Worm (Caenorhabditis elegans) whole organism, L4/young adult: ENCODE results near the gene F41E7.6.

Source experiments
- W03F9.2 ChIP-seq: fragments of 150-350 bp; optimal IDR thresholded peaks from 2 replicates; lab custom pipeline; 2014; ENCODE audit warnings: missing biosample characterization, missing genetic modification characterization
- dao-5 ChIP-seq: sonication (generic microtip); optimal IDR thresholded peaks from 2 replicates; lab custom pipeline; 2016; ENCODE audit warnings: missing genotype, missing genetic modification characterization, moderate library complexity, missing compliant biosample characterization
- him-1 ChIP-seq: sonication (generic microtip); optimal IDR thresholded peaks from 2 replicates; lab custom pipeline; 2016; ENCODE audit warnings: missing genotype, missing genetic modification reagents, missing genetic modification characterization, missing compliant biosample characterization

Gene F41E7.6

DNA sequence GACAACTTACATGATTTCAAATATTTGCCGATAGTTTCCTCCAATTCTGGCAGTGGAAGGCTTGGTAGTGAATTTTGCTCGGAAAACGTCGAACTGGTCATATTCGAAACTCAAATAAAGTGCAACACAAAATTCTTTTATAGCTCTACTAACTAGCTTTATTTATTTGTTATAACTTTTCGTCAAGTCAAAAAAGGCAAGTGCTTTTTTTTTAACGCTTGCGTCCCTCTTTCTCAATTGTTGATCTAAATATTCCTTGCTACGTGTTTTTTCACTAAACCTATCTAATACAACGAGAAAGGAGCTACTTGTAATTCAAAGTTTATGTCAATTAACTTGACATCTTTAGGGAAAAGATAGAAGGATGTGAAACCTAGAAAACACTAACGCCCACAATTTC lies at the start of gene F41E7.6:
TSS of gene F41E7.6 (minus strand) at position 101 of the 400 bp plus-strand sequence.
- TF ChIP-seq dao-5, result no peak
- no peak for TF ChIP-seq him-1 (tag; lab: Kevin White, UChicago)
- TF ChIP-seq W03F9.2 (tag; lab: Kevin White, UChicago), result no peak

ce11 chrX:10358083-10358482 lies 47.8 kb upstream of the F41E7.6 start, which contains the start of gene efhc-1:
Gene efhc-1 (plus strand): TSS chrX:10358383.
- TF ChIP-seq W03F9.2 (tag; lab: Kevin White, UChicago), result no peak
- TF ChIP-seq dao-5, result no peak
- no peak for TF ChIP-seq him-1 (tag; lab: Kevin White, UChicago)

- TF ChIP-seq W03F9.2 (tag; lab: Kevin White, UChicago) (no peak), dao-5 (no peak), him-1 (tag; lab: Kevin White, UChicago) (no peak)
Observed at ce11 chrX:10355650-10356049, 45.4 kb upstream of the F41E7.6 start, which contains the start of gene R07E3.7. Gene R07E3.7 (minus strand): TSS chrX:10355750.

DNA sequence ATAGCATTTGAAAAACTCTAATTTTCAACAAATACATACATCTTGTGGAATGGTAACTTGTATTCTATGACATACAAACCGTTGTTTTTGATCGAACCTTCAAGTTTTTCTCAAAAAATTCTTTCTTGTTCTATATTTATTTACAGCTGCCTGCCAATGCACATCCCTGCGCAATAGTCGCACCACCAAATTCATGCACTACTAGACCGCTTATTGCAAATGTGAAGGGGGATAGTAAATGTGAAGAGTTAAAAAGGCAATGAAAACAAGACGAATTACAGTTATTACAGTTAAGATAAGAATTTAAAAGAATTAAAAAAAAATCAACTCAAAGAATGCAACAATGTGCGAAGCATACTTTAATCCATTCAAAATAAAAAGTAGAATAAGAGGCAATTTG lies 43.6 kb upstream of the F41E7.6 start:
- TF ChIP-seq him-1 (tag; lab: Kevin White, UChicago) (no peak), W03F9.2 (tag; lab: Kevin White, UChicago) (no peak), dao-5 (no peak)

ce11 chrX:10350151-10350550 lies 39.9 kb upstream of the F41E7.6 start:
- TF ChIP-seq dao-5 (no peak), him-1 (tag; lab: Kevin White, UChicago) (no peak), W03F9.2 (tag; lab: Kevin White, UChicago) (no peak)

- TF ChIP-seq him-1 (tag; lab: Kevin White, UChicago) (no peak), dao-5 (no peak), W03F9.2 (tag; lab: Kevin White, UChicago) (no peak)
Observed at ce11 chrX:10340986-10341385, 30.7 kb upstream of the F41E7.6 start, which contains the start of gene R07E3.1. Gene R07E3.1 (minus strand): TSS chrX:10341161.

DNA sequence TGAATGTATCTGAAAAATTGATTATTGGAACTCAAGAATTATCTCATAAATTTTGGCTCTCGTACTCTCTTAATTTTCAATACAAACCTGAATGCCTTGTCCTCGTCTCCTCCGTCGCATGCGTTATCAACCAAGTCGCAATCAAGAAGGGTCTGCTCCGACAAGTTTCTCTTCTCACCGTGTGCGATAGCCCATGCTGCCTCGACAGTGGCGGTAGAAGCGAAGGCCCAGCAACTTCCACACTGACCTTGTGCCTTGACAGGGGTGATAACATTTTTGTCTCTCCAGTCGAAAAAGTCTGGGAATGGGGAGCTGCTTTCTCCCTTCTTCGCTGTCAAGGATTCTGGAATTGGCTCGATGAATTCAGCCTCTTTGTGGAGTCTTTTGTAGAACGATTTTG lies 29.8 kb upstream of the F41E7.6 start:
- TF ChIP-seq W03F9.2 (tag; lab: Kevin White, UChicago) (no peak), him-1 (tag; lab: Kevin White, UChicago) (no peak)

DNA sequence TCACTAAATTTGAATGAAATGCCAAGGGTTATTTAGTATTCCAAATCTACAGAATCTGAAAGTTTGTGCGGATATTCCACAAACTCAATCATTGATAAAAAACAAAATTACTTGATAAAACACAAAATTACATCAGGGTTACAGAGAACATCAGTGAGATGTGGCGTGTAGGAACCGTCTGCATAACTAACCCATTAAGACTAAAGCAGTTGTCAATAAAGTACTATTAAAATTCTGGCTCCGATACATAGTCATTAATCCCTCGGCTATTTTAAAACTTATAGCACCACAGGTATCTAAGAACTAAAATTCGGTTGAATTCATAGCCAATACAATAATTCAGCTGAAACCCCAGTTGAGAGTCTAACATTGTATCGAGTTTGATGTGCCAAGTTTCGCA lies 28.5 kb upstream of the F41E7.6 start:
- TF ChIP-seq W03F9.2 (tag; lab: Kevin White, UChicago) (no peak), dao-5 (no peak)

ce11 chrX:10338100-10338499 lies 27.8 kb upstream of the F41E7.6 start, which contains the start of gene cut-5:
Gene cut-5 (minus strand): TSS chrX:10338200.
- TF ChIP-seq dao-5 (no peak), him-1 (tag; lab: Kevin White, UChicago) (no peak), W03F9.2 (tag; lab: Kevin White, UChicago) (no peak)

DNA sequence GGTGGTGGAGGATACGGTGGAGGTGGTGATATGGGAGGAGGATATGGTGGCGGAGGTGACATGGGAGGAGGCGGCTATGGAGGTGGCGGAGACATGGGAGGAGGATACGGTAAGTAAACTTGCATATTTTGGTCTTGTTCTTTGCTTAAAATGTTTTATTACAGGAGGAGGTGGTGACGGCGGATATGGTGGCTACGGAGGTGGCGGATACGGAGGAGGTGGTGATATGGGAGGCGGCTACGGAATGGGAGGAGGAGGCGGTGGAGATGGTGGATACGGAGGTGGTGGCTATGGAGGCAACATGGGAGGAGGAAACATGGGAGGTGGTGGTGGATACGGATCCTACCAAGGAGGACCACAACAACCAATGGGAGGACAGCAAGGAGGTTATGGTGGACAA lies 26.3 kb upstream of the F41E7.6 start:
- TF ChIP-seq dao-5 (no peak), W03F9.2 (tag; lab: Kevin White, UChicago) (no peak), him-1 (tag; lab: Kevin White, UChicago) (no peak)

DNA sequence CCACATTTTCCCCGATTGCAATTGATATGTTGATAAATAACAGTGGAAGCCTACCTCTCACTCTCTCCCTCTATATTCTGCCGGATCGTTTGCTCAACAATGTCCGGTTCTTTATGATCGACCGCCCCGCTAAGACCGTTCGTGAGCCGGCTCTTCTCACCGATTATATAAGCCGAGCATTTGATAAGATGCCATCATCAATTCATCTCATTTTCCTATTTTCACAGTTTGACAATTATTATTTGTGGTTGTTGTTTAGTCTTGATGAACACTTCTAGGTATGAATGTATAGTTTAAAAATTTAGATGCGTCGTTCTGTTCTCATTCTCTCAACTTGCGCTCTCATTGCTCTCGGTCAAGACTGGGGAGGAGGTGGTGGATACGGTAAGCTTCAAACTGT lies 25.9 kb upstream of the F41E7.6 start, which contains the start of gene idpa-3:
TSS of gene idpa-3 (plus strand) at position 301 of the 400 bp plus-strand sequence.
- TF ChIP-seq W03F9.2 (tag; lab: Kevin White, UChicago) (no peak), dao-5 (no peak), him-1 (tag; lab: Kevin White, UChicago) (no peak)

DNA sequence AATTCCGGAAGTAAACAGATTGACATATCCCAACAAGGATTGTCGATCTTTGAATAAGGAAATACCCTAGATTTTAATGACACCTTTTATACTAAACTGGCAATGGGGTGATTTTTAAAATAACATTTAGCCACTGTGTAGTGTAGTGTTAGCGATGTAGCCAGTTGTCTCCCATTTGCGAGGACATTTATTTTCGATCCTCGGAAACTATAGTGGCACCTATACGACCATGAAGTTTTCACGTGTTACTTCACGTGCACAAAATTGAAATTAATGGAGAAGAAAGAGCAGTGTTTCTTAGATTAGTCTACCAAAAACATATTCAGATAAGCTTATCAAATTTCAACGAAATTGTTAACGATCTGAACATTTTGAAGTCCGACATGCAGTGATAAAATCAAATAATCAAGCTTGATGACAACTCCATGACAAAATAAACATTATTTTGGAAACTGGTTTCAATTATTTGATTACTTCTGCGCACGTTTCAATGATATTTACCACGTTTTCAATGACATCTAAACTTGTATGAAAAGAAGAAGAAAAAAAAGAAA lies 23.1 kb upstream of the F41E7.6 start, which contains the start of gene R07E3.4:
TSS of gene R07E3.4 (minus strand) at position 51 of the 554 bp plus-strand sequence.
- no peak for TF ChIP-seq dao-5
- TF ChIP-seq him-1 (tag; lab: Kevin White, UChicago), result no peak
- TF ChIP-seq W03F9.2 (tag; lab: Kevin White, UChicago), result no peak

ce11 chrX:10332035-10332614 lies 21.9 kb upstream of the F41E7.6 start:
- no peak for TF ChIP-seq dao-5
- no peak for TF ChIP-seq W03F9.2 (tag; lab: Kevin White, UChicago)
- TF ChIP-seq him-1 (tag; lab: Kevin White, UChicago), result no peak

DNA sequence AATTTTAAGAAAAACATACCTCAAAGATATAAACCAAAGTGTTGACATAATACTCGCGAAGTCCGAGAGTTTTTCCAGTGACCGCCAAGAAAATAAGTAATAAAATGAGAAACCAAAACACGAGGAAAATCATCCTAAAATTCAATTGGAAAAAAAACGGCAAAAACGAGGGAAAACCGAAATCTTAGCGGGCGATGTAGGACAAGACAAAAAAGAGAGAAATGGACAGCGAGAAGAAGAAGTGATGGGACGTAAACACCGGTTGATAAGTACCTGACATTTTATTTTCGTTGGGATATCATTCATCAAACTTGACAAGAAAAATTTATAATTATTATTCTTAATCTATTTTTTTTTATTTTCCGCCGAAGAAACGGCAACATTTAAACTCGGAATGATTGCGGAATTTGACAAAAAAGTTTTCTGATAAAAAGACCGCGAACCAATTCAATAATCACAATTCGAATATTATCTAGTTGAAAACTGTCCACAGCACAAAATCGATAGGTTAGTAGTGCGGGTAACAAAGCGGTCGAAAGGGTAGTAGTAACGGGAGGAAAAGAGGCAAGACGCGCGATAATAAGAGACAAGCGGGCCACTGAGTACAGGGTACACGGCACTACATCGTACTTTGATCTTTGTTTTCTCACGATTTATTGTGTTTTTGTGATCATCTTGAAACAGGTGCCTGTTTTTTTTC lies 17.2 kb upstream of the F41E7.6 start, which contains the start of gene acl-5:
TSS of gene acl-5 (minus strand) at position 134 of the 700 bp plus-strand sequence.
- TF ChIP-seq him-1 (tag; lab: Kevin White, UChicago) (no peak), W03F9.2 (tag; lab: Kevin White, UChicago) (no peak), dao-5 (no peak)
